Worm (Caenorhabditis elegans): ENCODE measurements around the gene F41G3.3.
A peak's percentile ranks its signal among the peaks of the same experiment; 100 is the strongest.

Gene F41G3.3

ce11 chrII:6716638-6717037 is 39.7 kb upstream of the F41G3.3 start, which contains the start of the genes T14B4.5 and T14B4.20:
Gene T14B4.5, plus strand, starts transcription at chrII:6716863.
Gene T14B4.20, plus strand, starts transcription at chrII:6716901.
- peak; percentile 64 for TF ChIP-seq nhr-23 (tag; optimal IDR thresholded peaks at IDR 0.05)
- TF ChIP-seq pqm-1 (tag; optimal IDR thresholded peaks at IDR 0.05) = no peak
- peak in 1 of 2 experiments; percentile 11 for TF ChIP-seq eor-1 (tag; optimal IDR thresholded peaks at IDR 0.05)
- TF ChIP-seq lsy-12 (tag; optimal IDR thresholded peaks at IDR 0.05) = no peak
- TF ChIP-seq nhr-25 (tag; optimal IDR thresholded peaks at IDR 0.05) = peak; percentile 38

- TF ChIP-seq elt-2 (tag; optimal IDR thresholded peaks at IDR 0.05) = peak; percentile 60
- no peak for TF ChIP-seq zag-1 (tag; optimal IDR thresholded peaks at IDR 0.05)
These were observed 38.1 kb upstream of the F41G3.3 start, which contains the start of gene tsp-10 for ce11 chrII:6718221-6718620. Gene tsp-10, plus strand, starts transcription at chrII:6718586.

ce11 chrII:6721581-6721980 is 34.8 kb upstream of the F41G3.3 start:
- TF ChIP-seq nhr-67 (tag; optimal IDR thresholded peaks at IDR 0.05) = no peak
- TF ChIP-seq aly-2 (tag; optimal IDR thresholded peaks at IDR 0.05) = no peak
- peak; percentile 14 for TF ChIP-seq lin-39 (tag; optimal IDR thresholded peaks at IDR 0.05)
- peak; percentile 44 for TF ChIP-seq pha-4 (tag; optimal IDR thresholded peaks at IDR 0.05)
- peak; percentile 38 for TF ChIP-seq hmg-11 (tag; optimal IDR thresholded peaks at IDR 0.05)
- TF ChIP-seq daf-12 (tag; optimal IDR thresholded peaks at IDR 0.05) = no peak
- peak; percentile 36 for TF ChIP-seq lsy-12 (tag; optimal IDR thresholded peaks at IDR 0.05)
- TF ChIP-seq zag-1 (tag; optimal IDR thresholded peaks at IDR 0.05) = no peak
- peak; percentile 48 for TF ChIP-seq nfya-1 (tag; optimal IDR thresholded peaks at IDR 0.05; ENCODE audit: insufficient read depth)

ce11 chrII:6726814-6727213 is 29.5 kb upstream of the F41G3.3 start:
- TF ChIP-seq egl-5 (tag; optimal IDR thresholded peaks at IDR 0.05) (peak; percentile 40), nfya-1 (tag; optimal IDR thresholded peaks at IDR 0.05; ENCODE audit: insufficient read depth) (no peak)

- TF ChIP-seq sea-2 (GFP tag; optimal IDR thresholded peaks at IDR 0.05) (no peak), ztf-4 (tag; optimal IDR thresholded peaks at IDR 0.05) (no peak), elt-3 (tag; optimal IDR thresholded peaks at IDR 0.05) (no peak), egl-27 (tag; optimal IDR thresholded peaks at IDR 0.05) (no peak), pqm-1 (tag; optimal IDR thresholded peaks at IDR 0.05) (no peak), elt-1 (tag; optimal IDR thresholded peaks at IDR 0.05) (no peak), ceh-9 (tag; optimal IDR thresholded peaks at IDR 0.05) (no peak), nhr-12 (tag; optimal IDR thresholded peaks at IDR 0.05) (no peak), mml-1 (tag; optimal IDR thresholded peaks at IDR 0.05) (no peak), nfya-1 (tag; optimal IDR thresholded peaks at IDR 0.05; ENCODE audit: insufficient read depth) (peak; percentile 46), unc-39 (tag; optimal IDR thresholded peaks at IDR 0.05) (no peak), lin-15B (tag; optimal IDR thresholded peaks at IDR 0.05) (no peak), nhr-28 (tag; optimal IDR thresholded peaks at IDR 0.05) (no peak), snpc-4 (tag; optimal IDR thresholded peaks at IDR 0.05) (no peak), hmg-11 (tag; optimal IDR thresholded peaks at IDR 0.05) (peak; percentile 21)
These were observed 27.0 kb upstream of the F41G3.3 start, which contains the start of gene T14B4.8 for ce11 chrII:6729331-6729730. Gene T14B4.8, minus strand, starts transcription at chrII:6729390.

- TF ChIP-seq ceh-16 (tag; optimal IDR thresholded peaks at IDR 0.05) (no peak), egl-27 (tag; optimal IDR thresholded peaks at IDR 0.05) (no peak), nhr-12 (tag; optimal IDR thresholded peaks at IDR 0.05) (no peak), elt-3 (tag; optimal IDR thresholded peaks at IDR 0.05) (no peak), unc-62 (GFP tag; optimal IDR thresholded peaks at IDR 0.05) (no peak), skn-1 (tag; optimal IDR thresholded peaks at IDR 0.05) (no peak), zag-1 (tag; optimal IDR thresholded peaks at IDR 0.05) (no peak), nhr-28 (tag; optimal IDR thresholded peaks at IDR 0.05) (no peak), aly-2 (tag; optimal IDR thresholded peaks at IDR 0.05) (no peak), nhr-67 (tag; optimal IDR thresholded peaks at IDR 0.05) (no peak), pha-4 (tag; optimal IDR thresholded peaks at IDR 0.05) (no peak), ztf-4 (tag; optimal IDR thresholded peaks at IDR 0.05) (no peak), lin-15B (tag; optimal IDR thresholded peaks at IDR 0.05) (no peak), ztf-11 (tag; optimal IDR thresholded peaks at IDR 0.05) (no peak), ceh-82 (tag; optimal IDR thresholded peaks at IDR 0.05) (no peak)
These were observed 22.6 kb upstream of the F41G3.3 start, which contains the start of gene T14B4.9 for ce11 chrII:6733718-6734117. Gene T14B4.9, minus strand, starts transcription at chrII:6733818.
